Worm (Caenorhabditis elegans): ENCODE measurements around the gene str-94.

DNA sequence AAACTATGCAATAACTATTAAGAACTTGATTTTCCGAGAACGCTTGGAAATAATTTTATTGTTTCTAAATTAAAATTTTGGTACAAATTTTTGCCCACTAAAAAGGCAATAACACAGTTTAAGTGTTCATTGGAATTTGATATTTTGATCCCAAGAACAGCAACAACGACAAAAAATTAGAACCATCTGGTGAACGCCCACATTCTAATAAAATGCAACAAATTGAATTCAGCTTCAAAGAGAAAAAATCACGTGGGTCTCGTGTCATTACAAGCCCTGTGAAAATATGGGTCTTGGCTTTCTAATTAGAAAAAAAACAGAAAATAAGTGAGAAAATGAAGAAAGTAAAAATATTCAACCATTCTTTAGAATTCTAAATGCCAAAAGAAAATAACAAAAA lies 22.7 kb upstream of the str-94 start:
- TF ChIP-seq set-16 (GFP tag; IDR thresholded peaks at IDR 0.05) (no peak), F10B5.3 (tag; optimal IDR thresholded peaks at IDR 0.05) (no peak)
